Fruit fly (Drosophila melanogaster) whole organism, wandering third instar larva: ENCODE data around the gene hth.

Experiments
- Abd-B ChIP-seq: fragments of >200 bp; optimal IDR thresholded peaks from 2 replicates; lab custom pipeline; 2017; ENCODE audit warnings: missing biosample characterization, missing genetic modification characterization
- Dfd ChIP-seq: fragments of >200 bp; optimal IDR thresholded peaks from 2 replicates; lab custom pipeline; 2017; ENCODE audit warnings: missing biosample characterization, missing genetic modification characterization
- Hr78 ChIP-seq: fragments of >200 bp; optimal IDR thresholded peaks from 2 replicates; lab custom pipeline; 2017; ENCODE audit warnings: missing biosample characterization, missing genetic modification characterization
- Sp1 ChIP-seq: fragments of 200-800 bp; sonication (Bioruptor generic); optimal IDR thresholded peaks from 3 replicates; lab custom pipeline; 2019; ENCODE audit warnings: missing biosample characterization, mild to moderate bottlenecking, missing genetic modification characterization, moderate library complexity
- foxo ChIP-seq, 2 experiments: fragments of 200-800 bp; sonication (Bioruptor generic); optimal IDR thresholded peaks; 2 replicates in 1 of 2; 3 replicates in 1 of 2; lab custom pipeline; 2016 to 2017; ENCODE audit warnings: missing biosample characterization in 2 of 2, missing genetic modification characterization in 2 of 2
- sv ChIP-seq: fragments of 200-800 bp; sonication (Bioruptor generic); optimal IDR thresholded peaks from 3 replicates; lab custom pipeline; 2016; ENCODE audit warnings: missing biosample characterization, missing genetic modification characterization
- woc ChIP-seq: sonication (Bioruptor generic); optimal IDR thresholded peaks from 2 replicates; lab custom pipeline; 2016; ENCODE audit warnings: missing biosample characterization, mild to moderate bottlenecking, missing genetic modification characterization

DNA sequence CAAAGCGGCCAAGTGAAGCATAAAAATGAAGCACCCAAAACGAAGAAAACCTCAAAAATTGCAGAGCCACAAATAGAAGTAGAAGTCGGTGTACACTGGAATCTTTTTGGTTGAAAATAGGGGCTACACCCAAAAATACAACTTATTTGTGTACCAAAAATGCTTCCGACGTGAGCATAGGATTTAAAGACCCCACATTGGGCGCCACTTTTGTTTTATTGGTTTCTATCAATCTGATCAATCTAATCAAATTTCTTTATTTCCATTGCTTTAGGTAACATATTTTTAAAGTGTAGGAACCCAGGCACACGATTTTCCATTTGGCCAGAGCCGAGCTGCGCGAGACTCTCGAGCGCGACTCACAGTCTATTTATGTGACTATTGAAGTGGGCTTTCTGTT lies 107.6 kb downstream of the hth start:
- TF ChIP-seq Abd-B (no peak), Hr78 (no peak), foxo (GFP tag; optimal IDR thresholded peaks at IDR 0.05; lab: Kevin White, UChicago) (no peak), Dfd (GFP tag; lab: Kevin White, UChicago) (no peak), Sp1 (GFP tag; lab: Kevin White, UChicago) (no peak), woc (GFP tag; lab: Kevin White, UChicago) (no peak), sv (GFP tag; lab: Kevin White, UChicago) (no peak)
